Worm (Caenorhabditis elegans) whole organism, mixed stage, embryonic: Measurements from ENCODE around the gene C29F3.3.

Experiments
- M03D4.4 ChIP-seq: sonication (generic microtip); optimal IDR thresholded peaks from 2 replicates; lab custom pipeline; 2017; ENCODE audit warnings: mild to moderate bottlenecking, missing genetic modification characterization, missing compliant biosample characterization
- bed-3 ChIP-seq: fragments of 200-800 bp; sonication (Bioruptor generic); optimal IDR thresholded peaks from 3 replicates; lab custom pipeline; 2018; ENCODE audit warnings: mild to moderate bottlenecking, missing genetic modification characterization, moderate library complexity, missing compliant biosample characterization
- blmp-1 ChIP-seq: fragments of 150-350 bp; optimal IDR thresholded peaks from 2 replicates; lab custom pipeline; 2014; ENCODE audit warnings: missing biosample characterization, missing genetic modification characterization
- ceh-43 ChIP-seq: fragments of 200-800 bp; sonication (Bioruptor generic); optimal IDR thresholded peaks from 2 replicates; lab custom pipeline; 2018; ENCODE audit warnings: mild to moderate bottlenecking, missing genetic modification characterization, moderate library complexity, missing compliant biosample characterization
- ces-1 ChIP-seq: fragments of 150-350 bp; optimal IDR thresholded peaks from 2 replicates; lab custom pipeline; 2014; ENCODE audit warnings: missing biosample characterization, missing genetic modification reagents, missing genetic modification characterization
- cnd-1 ChIP-seq: fragments of 200-800 bp; sonication (Bioruptor generic); optimal IDR thresholded peaks from 2 replicates; lab custom pipeline; 2018; ENCODE audit warnings: mild to moderate bottlenecking, missing genetic modification characterization, missing compliant biosample characterization
- elt-1 ChIP-seq: sonication (generic microtip); optimal IDR thresholded peaks from 2 replicates; lab custom pipeline; 2017; ENCODE audit warnings: missing genetic modification characterization, mild to moderate bottlenecking, missing compliant biosample characterization, antibody characterized with exemption, moderate library complexity, borderline replicate concordance; ENCODE audit not compliant: insufficient read depth
- elt-3 ChIP-seq: fragments of 150-350 bp; optimal IDR thresholded peaks from 2 replicates; lab custom pipeline; 2014; ENCODE audit warnings: missing biosample characterization, missing genetic modification characterization
- flh-1 ChIP-seq: fragments of 200-800 bp; sonication (Bioruptor generic); optimal IDR thresholded peaks from 2 replicates; lab custom pipeline; 2018; ENCODE audit warnings: mild to moderate bottlenecking, missing genetic modification characterization, moderate library complexity, missing compliant biosample characterization
- hlh-1 ChIP-seq: fragments of 150-350 bp; optimal IDR thresholded peaks from 2 replicates; lab custom pipeline; 2014; ENCODE audit warnings: missing biosample characterization, missing genetic modification reagents, missing genetic modification characterization
- lin-13 ChIP-seq: fragments of 150-350 bp; optimal IDR thresholded peaks from 2 replicates; lab custom pipeline; 2014; ENCODE audit warnings: missing biosample characterization, missing genetic modification characterization
- lsy-2 ChIP-seq: fragments of 150-350 bp; optimal IDR thresholded peaks from 2 replicates; lab custom pipeline; 2014; ENCODE audit warnings: missing biosample characterization, missing genetic modification characterization
- mab-5 ChIP-seq: fragments of 150-350 bp; optimal IDR thresholded peaks from 2 replicates; lab custom pipeline; 2014; ENCODE audit warnings: missing biosample characterization, missing genetic modification characterization
- mls-2 ChIP-seq: sonication (generic microtip); optimal IDR thresholded peaks from 2 replicates; lab custom pipeline; 2016; ENCODE audit warnings: mild to moderate bottlenecking, missing genetic modification characterization, moderate library complexity, missing compliant biosample characterization
- nhr-12 ChIP-seq: fragments of 150-350 bp; optimal IDR thresholded peaks from 2 replicates; lab custom pipeline; 2014; ENCODE audit warnings: missing biosample characterization, missing genetic modification characterization
- nhr-2 ChIP-seq: fragments of 150-350 bp; optimal IDR thresholded peaks from 2 replicates; lab custom pipeline; 2014; ENCODE audit warnings: missing biosample characterization, missing genetic modification characterization
- nhr-237 ChIP-seq: fragments of 150-350 bp; optimal IDR thresholded peaks from 2 replicates; lab custom pipeline; 2014; ENCODE audit warnings: missing biosample characterization, missing genetic modification characterization
- nhr-28 ChIP-seq: fragments of 150-350 bp; optimal IDR thresholded peaks from 2 replicates; lab custom pipeline; 2014; ENCODE audit warnings: missing biosample characterization, missing genetic modification characterization
- nhr-76 ChIP-seq: sonication (generic microtip); optimal IDR thresholded peaks from 2 replicates; lab custom pipeline; 2017; ENCODE audit warnings: missing biosample characterization, missing genetic modification characterization
- pha-4 ChIP-seq: fragments of 150-350 bp; optimal IDR thresholded peaks from 2 replicates; lab custom pipeline; 2018; ENCODE audit warnings: missing biosample characterization, missing genetic modification reagents, missing genetic modification characterization
- sem-2 ChIP-seq: fragments of 200-800 bp; sonication (Bioruptor generic); optimal IDR thresholded peaks from 2 replicates; lab custom pipeline; 2018; ENCODE audit warnings: mild to moderate bottlenecking, missing genetic modification characterization, missing compliant biosample characterization
- tbx-8 ChIP-seq: fragments of 200-800 bp; sonication (Bioruptor generic); optimal IDR thresholded peaks from 2 replicates; lab custom pipeline; 2018; ENCODE audit warnings: mild to moderate bottlenecking, missing genetic modification characterization, moderate library complexity, missing compliant biosample characterization
- unc-120 ChIP-seq: sonication (generic microtip); optimal IDR thresholded peaks from 2 replicates; lab custom pipeline; 2017; ENCODE audit warnings: missing genetic modification characterization, missing compliant biosample characterization; ENCODE audit not compliant: poor library complexity, severe bottlenecking
- unc-39 ChIP-seq: fragments of 150-350 bp; optimal IDR thresholded peaks from 2 replicates; lab custom pipeline; 2014; ENCODE audit warnings: missing biosample characterization, missing genetic modification characterization
- ztf-11 ChIP-seq: fragments of 150-350 bp; optimal IDR thresholded peaks from 2 replicates; lab custom pipeline; 2014; ENCODE audit warnings: missing biosample characterization, missing genetic modification characterization

C29F3.3 gene

DNA sequence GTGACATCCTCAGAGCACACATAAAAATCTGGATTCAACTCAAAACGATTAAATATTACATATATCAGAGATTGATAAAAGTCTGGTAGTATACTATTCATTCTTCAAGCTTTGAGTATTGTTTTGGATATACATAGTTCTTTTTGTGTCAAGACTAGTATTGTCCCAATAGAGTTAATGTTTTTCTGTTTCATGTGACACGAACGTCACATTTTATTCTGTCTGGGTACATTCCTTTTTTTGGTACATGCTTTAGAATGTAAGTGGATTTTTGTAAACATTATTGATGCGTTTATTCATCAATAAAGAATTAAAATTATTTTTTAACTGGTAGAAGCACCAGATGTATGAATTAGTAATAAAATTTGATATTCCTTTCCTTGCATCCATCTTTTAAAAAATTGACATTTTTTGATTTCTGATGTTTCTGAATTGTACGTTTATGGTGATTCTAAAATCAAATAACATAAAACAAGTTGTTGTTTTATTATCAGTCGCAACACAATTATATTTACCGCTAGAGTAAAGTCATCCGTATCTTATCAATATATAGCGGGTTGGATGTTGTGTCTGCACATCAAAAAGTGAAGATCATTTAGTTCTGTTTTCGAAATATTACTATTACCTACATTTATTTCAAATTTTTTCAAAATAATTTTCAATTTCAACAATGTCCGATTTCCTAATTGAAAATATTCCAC, 31.2 kb downstream of the C29F3.3 start, which contains the start of the genes srt-22 and nhr-246:
TSS of gene srt-22 (minus strand) at position 101 of the 701 bp plus-strand sequence.
TSS of gene nhr-246 (plus strand) at position 651 of the 701 bp plus-strand sequence.
- no peak for TF ChIP-seq elt-3 (tag; lab: Kevin White, UChicago)
- TF ChIP-seq, all 35 proteins: peak for 0

DNA sequence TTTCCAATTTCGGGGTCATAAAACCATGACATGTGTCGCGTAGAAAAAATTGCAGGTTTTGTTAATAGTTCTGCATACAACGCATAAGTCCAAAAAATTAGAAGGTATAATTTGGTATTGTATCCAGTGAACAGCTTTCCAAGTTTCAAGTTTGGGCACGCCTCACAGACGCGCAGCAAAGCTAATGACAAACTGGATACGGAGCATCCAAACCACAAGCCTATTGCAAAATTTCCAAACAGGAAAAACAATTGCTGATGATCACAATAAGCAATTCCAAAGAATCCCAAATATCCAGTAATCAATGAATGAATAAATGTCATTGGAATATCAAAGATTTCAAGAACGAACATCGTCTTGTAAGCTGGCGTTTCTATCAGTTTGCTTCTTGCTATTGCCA, 33.7 kb downstream of the C29F3.3 start:
- TF ChIP-seq lin-13 (tag; lab: Kevin White, UChicago) = no peak
- TF ChIP-seq hlh-1 (tag; lab: Kevin White, UChicago) = no peak
- TF ChIP-seq bed-3 (GFP tag; lab: Kevin White, UChicago) = no peak
- TF ChIP-seq elt-3 (tag; lab: Kevin White, UChicago) = no peak
- no peak for TF ChIP-seq ztf-11 (tag; lab: Kevin White, UChicago)

DNA sequence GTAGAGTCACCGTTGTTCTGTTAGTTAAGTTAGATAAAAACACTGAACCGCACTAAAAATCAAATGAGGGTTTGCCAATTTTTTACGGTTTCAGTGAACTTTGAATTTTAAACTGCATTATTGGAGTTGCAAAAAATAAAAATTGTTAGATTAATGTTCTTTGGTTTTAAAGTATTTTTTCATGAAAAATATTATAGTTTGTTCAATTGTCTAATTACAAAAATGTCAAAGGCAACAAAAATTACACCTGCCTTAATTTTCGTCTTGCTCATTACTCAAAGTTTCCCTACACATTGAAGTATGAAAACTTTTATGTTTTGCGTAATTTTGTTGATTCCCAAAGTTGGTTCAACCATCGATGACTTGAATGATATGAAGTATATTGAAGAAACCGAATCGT, 36.4 kb downstream of the C29F3.3 start, which contains the start of gene irld-62:
TSS of gene irld-62 (plus strand) at position 301 of the 400 bp plus-strand sequence.
- TF ChIP-seq hlh-1 (tag; lab: Kevin White, UChicago) = no peak
- no peak for TF ChIP-seq lin-13 (tag; lab: Kevin White, UChicago)
- TF ChIP-seq nhr-76 = no peak
- TF ChIP-seq tbx-8 (GFP tag; lab: Kevin White, UChicago) = no peak
- no peak for TF ChIP-seq flh-1 (GFP tag; lab: Kevin White, UChicago)
- TF ChIP-seq pha-4 = no peak
- no peak for TF ChIP-seq elt-3 (tag; lab: Kevin White, UChicago)
- no peak for TF ChIP-seq mab-5 (tag; lab: Kevin White, UChicago)
- no peak for TF ChIP-seq nhr-2 (tag; lab: Kevin White, UChicago)
- no peak for TF ChIP-seq ces-1 (GFP tag; lab: Kevin White, UChicago)
- TF ChIP-seq, all 35 proteins: peak for 0

DNA sequence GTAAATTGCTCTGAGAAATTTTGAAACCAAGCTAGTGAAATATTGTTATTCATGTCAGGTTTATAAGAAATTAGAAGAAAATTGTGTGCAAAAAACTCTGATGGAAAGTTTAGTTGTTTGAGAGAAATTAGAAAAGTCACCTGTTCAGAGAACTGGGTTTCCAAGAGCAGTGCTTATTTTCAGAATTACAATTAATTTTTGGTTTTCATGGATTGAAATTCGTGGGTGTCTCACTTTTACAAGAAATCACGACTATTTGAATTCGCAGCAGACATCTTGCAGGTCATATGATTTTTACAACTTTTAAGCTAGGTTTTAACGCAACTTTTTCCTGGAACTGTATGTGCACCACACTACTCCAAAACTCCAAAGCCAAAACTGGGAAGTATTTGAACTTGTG, 38.2 kb downstream of the C29F3.3 start, which contains the start of gene srz-10:
TSS of gene srz-10 (minus strand) at position 88 of the 400 bp plus-strand sequence.
- no peak for TF ChIP-seq ces-1 (GFP tag; lab: Kevin White, UChicago)
- no peak for TF ChIP-seq lin-13 (tag; lab: Kevin White, UChicago)
- no peak for TF ChIP-seq nhr-28 (tag; lab: Kevin White, UChicago)
- TF ChIP-seq ztf-11 (tag; lab: Kevin White, UChicago) = no peak
- no peak for TF ChIP-seq nhr-237
- no peak for TF ChIP-seq sem-2
- TF ChIP-seq, all 35 proteins: peak for 0

DNA sequence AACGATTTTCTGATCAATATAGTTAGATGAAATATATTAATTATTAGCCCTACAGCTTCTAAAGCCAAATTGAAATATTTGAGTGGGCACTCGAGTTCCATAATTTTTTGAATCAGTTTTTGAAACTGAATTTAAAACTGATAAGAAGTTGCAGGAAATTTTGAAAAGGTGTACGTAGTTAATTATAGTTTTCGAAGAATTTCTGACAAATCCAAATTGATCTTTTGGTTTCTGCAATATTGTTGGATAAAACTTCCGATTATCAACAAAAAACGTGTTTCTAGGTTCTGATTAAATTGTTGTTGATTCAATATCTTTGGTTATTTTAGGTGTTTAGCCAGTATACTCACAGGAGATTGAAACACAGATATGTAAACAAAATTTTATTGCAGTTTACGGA, 40.4 kb downstream of the C29F3.3 start, which contains the start of gene T26H8.4:
TSS of gene T26H8.4 (minus strand) at position 101 of the 400 bp plus-strand sequence.
- no peak for TF ChIP-seq lin-13 (tag; lab: Kevin White, UChicago)
- TF ChIP-seq nhr-12 (tag; lab: Kevin White, UChicago) = no peak
- no peak for TF ChIP-seq M03D4.4 (tag; lab: Kevin White, UChicago)
- no peak for TF ChIP-seq ceh-43 (GFP tag; lab: Kevin White, UChicago)
- TF ChIP-seq ztf-11 (tag; lab: Kevin White, UChicago) = no peak
- TF ChIP-seq sem-2 = no peak
- no peak for TF ChIP-seq flh-1 (GFP tag; lab: Kevin White, UChicago)

DNA sequence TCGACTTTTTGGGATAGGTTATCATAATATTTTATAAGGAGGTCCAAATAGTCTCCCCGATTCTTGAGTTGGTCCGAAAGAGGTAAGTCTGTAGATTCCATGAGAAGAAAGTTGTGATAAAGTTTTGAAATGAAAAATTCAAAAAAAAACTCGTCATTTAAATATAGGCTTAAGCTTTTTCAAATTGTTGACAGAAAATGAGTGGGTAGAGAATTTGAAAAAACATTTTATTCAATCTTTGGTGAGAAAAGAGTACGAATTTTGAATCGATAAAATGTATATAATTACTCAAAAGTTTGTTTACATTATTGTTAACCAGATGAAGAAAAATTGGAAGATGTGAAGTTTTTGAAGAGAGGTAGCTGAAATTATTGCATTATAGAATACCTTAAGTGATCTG, 41.7 kb downstream of the C29F3.3 start, which contains the start of gene T26H8.5:
TSS of gene T26H8.5 (minus strand) at position 101 of the 400 bp plus-strand sequence.
- TF ChIP-seq pha-4 = no peak
- no peak for TF ChIP-seq mls-2 (tag; lab: Kevin White, UChicago)
- no peak for TF ChIP-seq elt-1
- TF ChIP-seq nhr-12 (tag; lab: Kevin White, UChicago) = no peak
- TF ChIP-seq unc-120 (tag; lab: Kevin White, UChicago) = no peak
- TF ChIP-seq ztf-11 (tag; lab: Kevin White, UChicago) = no peak
- no peak for TF ChIP-seq M03D4.4 (tag; lab: Kevin White, UChicago)
- TF ChIP-seq mab-5 (tag; lab: Kevin White, UChicago) = no peak
- TF ChIP-seq flh-1 (GFP tag; lab: Kevin White, UChicago) = no peak
- TF ChIP-seq blmp-1 (tag; lab: Kevin White, UChicago) = no peak
- no peak for TF ChIP-seq nhr-76
- TF ChIP-seq cnd-1 (tag; lab: Kevin White, UChicago) = no peak
- no peak for TF ChIP-seq lsy-2
- TF ChIP-seq unc-39 (tag; lab: Kevin White, UChicago) = no peak
- TF ChIP-seq hlh-1 (tag; lab: Kevin White, UChicago) = no peak
- TF ChIP-seq sem-2 = no peak
- TF ChIP-seq, all 35 proteins: peak for 0
